Worm (Caenorhabditis elegans): ENCODE data around the gene aakg-2.

DNA sequence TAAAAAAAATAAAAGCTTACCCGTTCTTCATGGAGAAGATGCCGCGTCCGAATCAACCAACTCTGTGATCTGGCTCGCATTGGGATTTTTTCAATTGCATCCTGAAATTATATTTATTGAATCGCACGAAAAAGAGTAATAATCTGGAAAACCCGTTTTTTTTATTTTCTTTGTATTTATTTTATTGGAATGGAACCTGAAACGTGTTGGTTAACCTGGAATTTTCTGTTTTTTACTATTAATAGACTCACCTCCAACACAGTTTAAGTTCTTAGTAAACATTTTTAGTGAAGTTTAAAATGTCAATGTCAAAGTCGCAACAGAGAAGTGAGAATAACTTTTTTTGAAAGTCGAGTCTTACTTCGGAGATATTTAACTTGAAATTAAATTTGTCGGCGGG, 50.6 kb downstream of the aakg-2 start:
- TF ChIP-seq sptf-1 (tag; optimal IDR thresholded peaks at IDR 0.05): no peak
- no peak for TF ChIP-seq unc-130 (tag; optimal IDR thresholded peaks at IDR 0.05)
- TF ChIP-seq dpl-1 (GFP tag; optimal IDR thresholded peaks at IDR 0.05): no peak
- TF ChIP-seq blmp-1 (tag; optimal IDR thresholded peaks at IDR 0.05): no peak
- TF ChIP-seq egl-27 (tag; optimal IDR thresholded peaks at IDR 0.05): no peak
- no peak for TF ChIP-seq tbx-2 (tag; optimal IDR thresholded peaks at IDR 0.05)
- TF ChIP-seq sox-4 (tag; optimal IDR thresholded peaks at IDR 0.05): no peak
- no peak for TF ChIP-seq zag-1 (tag; optimal IDR thresholded peaks at IDR 0.05)
- no peak for TF ChIP-seq rnt-1 (tag; optimal IDR thresholded peaks at IDR 0.05)
- TF ChIP-seq nhr-11 (tag; optimal IDR thresholded peaks at IDR 0.05): no peak
- no peak for TF ChIP-seq ztf-4 (tag; optimal IDR thresholded peaks at IDR 0.05)
- TF ChIP-seq unc-62 (GFP tag; optimal IDR thresholded peaks at IDR 0.05): no peak
- no peak for TF ChIP-seq skn-1 (tag; optimal IDR thresholded peaks at IDR 0.05)
- TF ChIP-seq mdl-1 (tag; optimal IDR thresholded peaks at IDR 0.05): no peak

Measured in whole organism, L1 larva.